Fruit fly (Drosophila melanogaster) whole organism, wandering third instar larva: Measurements from ENCODE around the gene Cyp312a1.

Experiments used
- Abd-B ChIP-seq: fragments of >200 bp; optimal IDR thresholded peaks from 2 replicates; lab custom pipeline; 2017; ENCODE audit warnings: missing biosample characterization, missing genetic modification characterization
- CG9705 ChIP-seq: fragments of 200-800 bp; sonication (Bioruptor generic); optimal IDR thresholded peaks from 2 replicates; lab custom pipeline; 2018; ENCODE audit warnings: missing biosample characterization, mild to moderate bottlenecking, missing genetic modification characterization
- Hnf4 ChIP-seq: fragments of 200-800 bp; sonication (Bioruptor generic); optimal IDR thresholded peaks from 2 replicates; lab custom pipeline; 2016; ENCODE audit warnings: missing biosample characterization, mild to moderate bottlenecking, missing genetic modification characterization
- Mio ChIP-seq: sonication (Bioruptor generic); optimal IDR thresholded peaks from 2 replicates; lab custom pipeline; 2016; ENCODE audit warnings: missing biosample characterization, missing genetic modification characterization
- Myc ChIP-seq: fragments of >200 bp; optimal IDR thresholded peaks from 2 replicates; lab custom pipeline; 2017
- Sp1 ChIP-seq: fragments of 200-800 bp; sonication (Bioruptor generic); optimal IDR thresholded peaks from 3 replicates; lab custom pipeline; 2019; ENCODE audit warnings: missing biosample characterization, mild to moderate bottlenecking, missing genetic modification characterization, moderate library complexity
- Vsx2 ChIP-seq: fragments of 200-300, 225-300 bp; sonication (Bioruptor generic); optimal IDR thresholded peaks from 2 replicates; lab custom pipeline; 2018; ENCODE audit warnings: missing biosample characterization, missing genetic modification characterization; ENCODE audit not compliant: partially characterized antibody
- br ChIP-seq: fragments of 200-800 bp; sonication (Bioruptor generic); optimal IDR thresholded peaks from 2 replicates; lab custom pipeline; 2016; ENCODE audit warnings: missing biosample characterization, missing genetic modification characterization
- dsf ChIP-seq: sonication (Bioruptor generic); optimal IDR thresholded peaks from 2 replicates; lab custom pipeline; 2016; ENCODE audit warnings: missing biosample characterization, missing genetic modification characterization, borderline replicate concordance
- ey ChIP-seq: fragments of 200-800 bp; sonication (Bioruptor generic); optimal IDR thresholded peaks from 2 replicates; lab custom pipeline; 2016; ENCODE audit warnings: missing biosample characterization, missing genetic modification characterization
- jim ChIP-seq: fragments of 175-275, 200-325 bp; sonication (Bioruptor generic); optimal IDR thresholded peaks from 2 replicates; lab custom pipeline; 2016; ENCODE audit warnings: missing biosample characterization, mild to moderate bottlenecking, missing genetic modification characterization
- psq ChIP-seq: fragments of 200-800 bp; sonication (Bioruptor generic); optimal IDR thresholded peaks from 3 replicates; lab custom pipeline; 2017; ENCODE audit warnings: missing biosample characterization, mild to moderate bottlenecking, missing genetic modification characterization, moderate library complexity
- usp ChIP-seq: fragments of >200 bp; optimal IDR thresholded peaks from 2 replicates; lab custom pipeline; 2017; ENCODE audit warnings: missing biosample characterization, missing genetic modification characterization

- TF ChIP-seq Myc (lab: Kevin White, UChicago) (no peak), psq (GFP tag; lab: Kevin White, UChicago) (no peak), CG9705 (GFP tag; lab: Kevin White, UChicago) (no peak), Abd-B (GFP tag; lab: Kevin White, UChicago) (no peak), ey (GFP tag; lab: Kevin White, UChicago) (no peak), br (GFP tag; lab: Kevin White, UChicago) (no peak), Vsx2 (GFP tag; lab: Kevin White, UChicago) (no peak), jim (GFP tag; lab: Kevin White, UChicago) (no peak), Sp1 (GFP tag; lab: Kevin White, UChicago) (no peak), dsf (GFP tag; lab: Kevin White, UChicago) (no peak), usp (GFP tag; lab: Kevin White, UChicago) (no peak), Hnf4 (GFP tag; lab: Kevin White, UChicago) (no peak), Mio (GFP tag; lab: Kevin White, UChicago) (no peak)
Measured at dm6 chr3L:18102161-18102565, 30.3 kb downstream of the Cyp312a1 start.
